Fruit fly (Drosophila melanogaster) whole organism, pupa: Measurements from ENCODE around the gene CG15263.

ENCODE experiments used
- CG10348 ChIP-seq: fragments of 200-800 bp; sonication (Bioruptor generic); IDR thresholded peaks from 2 replicates; pipeline ENCODE4 v1.3.6; 2022; ENCODE audit warnings: missing biosample characterization, missing genetic modification characterization
- CG12605 ChIP-seq: fragments of 200-800 bp; sonication (Bioruptor generic); IDR thresholded peaks from 2 replicates; pipeline ENCODE4 v1.3.6; 2022; ENCODE audit warnings: missing biosample characterization, missing genetic modification characterization
- CG14655 ChIP-seq: fragments of 200-800 bp; sonication (Bioruptor generic); optimal IDR thresholded peaks from 3 replicates; lab custom pipeline; 2017; ENCODE audit warnings: mild to moderate bottlenecking, missing biosample characterization, missing genetic modification reagents, missing genetic modification characterization
- CG15710 ChIP-seq: fragments of 200-800 bp; sonication (Bioruptor generic); optimal IDR thresholded peaks from 2 replicates; lab custom pipeline; 2018; ENCODE audit warnings: missing biosample characterization, mild to moderate bottlenecking, missing genetic modification characterization, moderate library complexity
- CG17806 ChIP-seq: fragments of 200-800 bp; sonication (Bioruptor generic); optimal IDR thresholded peaks from 2 replicates; lab custom pipeline; 2018; ENCODE audit warnings: missing biosample characterization, mild to moderate bottlenecking, missing genetic modification characterization, moderate library complexity
- CG32121 ChIP-seq: fragments of 200-800 bp; sonication (Bioruptor generic); IDR thresholded peaks from 2 replicates; pipeline ENCODE4 v1.3.6; 2022; ENCODE audit warnings: missing biosample characterization, missing genetic modification characterization
- CG34367 ChIP-seq: fragments of 200-800 bp; sonication (Bioruptor generic); optimal IDR thresholded peaks from 2 replicates; lab custom pipeline; 2018; ENCODE audit warnings: missing biosample characterization, mild to moderate bottlenecking, missing genetic modification characterization
- CG4496 ChIP-seq: fragments of 200-800 bp; sonication (Bioruptor generic); IDR thresholded peaks from 3 replicates; pipeline ENCODE4 v1.3.6; 2022; ENCODE audit warnings: missing biosample characterization, missing genetic modification characterization
- CG8159 ChIP-seq: fragments of 200-800 bp; sonication (Bioruptor generic); optimal IDR thresholded peaks from 3 replicates; lab custom pipeline; 2018; ENCODE audit warnings: missing biosample characterization, mild to moderate bottlenecking, missing genetic modification characterization, moderate library complexity
- CG8301 ChIP-seq: fragments of 200-800 bp; sonication (Bioruptor generic); optimal IDR thresholded peaks from 2 replicates; lab custom pipeline; 2018; ENCODE audit warnings: missing biosample characterization, mild to moderate bottlenecking, missing genetic modification characterization
- CG9948 ChIP-seq: fragments of 200-800 bp; sonication (Bioruptor generic); optimal IDR thresholded peaks from 2 replicates; lab custom pipeline; 2018; ENCODE audit warnings: missing biosample characterization, mild to moderate bottlenecking, missing genetic modification characterization, moderate library complexity
- D1 ChIP-seq: fragments of 200-800 bp; sonication (Bioruptor generic); optimal IDR thresholded peaks from 2 replicates; lab custom pipeline; 2018; ENCODE audit warnings: missing biosample characterization, mild to moderate bottlenecking, missing genetic modification characterization, moderate library complexity
- EcR ChIP-seq: fragments of 200-800 bp; sonication (Bioruptor generic); optimal IDR thresholded peaks from 3 replicates; lab custom pipeline; 2019; ENCODE audit warnings: missing biosample characterization, missing genetic modification characterization, mild to moderate bottlenecking, moderate library complexity, missing genetic modification reagents
- Ets98B ChIP-seq: fragments of 200-800 bp; sonication (Bioruptor generic); IDR thresholded peaks from 2 replicates; pipeline ENCODE4 v1.3.6; 2022; ENCODE audit warnings: missing biosample characterization, missing genetic modification characterization
- Pif1A ChIP-seq: fragments of 200-800 bp; sonication (Bioruptor generic); optimal IDR thresholded peaks from 3 replicates; lab custom pipeline; 2016; ENCODE audit warnings: missing biosample characterization, missing genetic modification characterization
- Pif1B ChIP-seq: fragments of 200-800 bp; sonication (Bioruptor generic); optimal IDR thresholded peaks from 3 replicates; lab custom pipeline; 2016; ENCODE audit warnings: missing biosample characterization, missing genetic modification characterization
- Snoo ChIP-seq: fragments of 200-800 bp; sonication (Bioruptor generic); optimal IDR thresholded peaks from 3 replicates; lab custom pipeline; 2017; ENCODE audit warnings: missing biosample characterization, mild to moderate bottlenecking, missing genetic modification characterization, inconsistent platforms
- fd96Ca ChIP-seq: fragments of 200-800 bp; sonication (Bioruptor generic); IDR thresholded peaks from 3 replicates; pipeline ENCODE4 v1.3.6; 2022; ENCODE audit warnings: missing biosample characterization, missing genetic modification characterization
- gl ChIP-seq: fragments of 200-800 bp; sonication (Bioruptor generic); optimal IDR thresholded peaks from 2 replicates; lab custom pipeline; 2018; ENCODE audit warnings: missing biosample characterization, mild to moderate bottlenecking, missing genetic modification characterization

CG15263 gene

dm6 chr2L:15301841-15302240 lies 17.0 kb downstream of the CG15263 start:
- TF ChIP-seq EcR (peak; percentile 83), D1 (tag; lab: Kevin White, UChicago) (no peak)
- TF ChIP-seq, all 21 proteins: peak for 1

DNA sequence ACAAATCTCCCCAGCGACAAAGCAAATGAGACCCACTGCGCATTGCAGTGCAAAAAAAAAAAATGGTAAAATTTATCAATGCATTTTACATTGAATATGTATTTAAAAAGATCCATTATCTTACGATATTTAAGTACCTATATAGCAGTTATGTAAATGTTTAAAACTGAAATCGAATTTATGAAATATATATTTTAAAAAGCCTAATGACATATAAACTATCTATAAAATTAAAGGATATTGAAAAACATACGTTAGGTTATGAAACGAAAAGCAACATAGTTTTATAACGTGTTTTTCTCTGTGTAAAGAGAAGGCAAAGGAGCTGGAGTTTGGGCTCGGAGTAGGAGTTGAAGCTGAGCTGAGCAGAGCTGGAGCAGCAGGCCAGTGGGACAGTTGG lies 19.6 kb downstream of the CG15263 start:
- peak; percentile 67 for TF ChIP-seq CG14655
- TF ChIP-seq Snoo (tag; lab: Kevin White, UChicago) = peak; percentile 22
- peak; percentile 66 for TF ChIP-seq CG9948 (tag; lab: Kevin White, UChicago)
- no peak for TF ChIP-seq fd96Ca
- TF ChIP-seq gl = no peak
- peak; percentile 25 for TF ChIP-seq CG34367 (tag; lab: Kevin White, UChicago)
- TF ChIP-seq EcR = no peak
- TF ChIP-seq CG8301 = peak; percentile 68
- TF ChIP-seq CG17806 = peak; percentile 59
- no peak for TF ChIP-seq CG12605 (GFP tag; lab: Robert Waterston, UW)
- TF ChIP-seq CG32121 (GFP tag; lab: Robert Waterston, UW) = 0 out of 2 replicates have a peak, but pooled peaks have one; percentile 26
- TF ChIP-seq CG8159 (tag; lab: Kevin White, UChicago) = peak; percentile 71
- TF ChIP-seq Pif1B (GFP tag; lab: Kevin White, UChicago) = peak; percentile 40
- peak; percentile 41 for TF ChIP-seq D1 (tag; lab: Kevin White, UChicago)
- TF ChIP-seq CG15710 = peak; percentile 44
- TF ChIP-seq Pif1A = peak; percentile 29

DNA sequence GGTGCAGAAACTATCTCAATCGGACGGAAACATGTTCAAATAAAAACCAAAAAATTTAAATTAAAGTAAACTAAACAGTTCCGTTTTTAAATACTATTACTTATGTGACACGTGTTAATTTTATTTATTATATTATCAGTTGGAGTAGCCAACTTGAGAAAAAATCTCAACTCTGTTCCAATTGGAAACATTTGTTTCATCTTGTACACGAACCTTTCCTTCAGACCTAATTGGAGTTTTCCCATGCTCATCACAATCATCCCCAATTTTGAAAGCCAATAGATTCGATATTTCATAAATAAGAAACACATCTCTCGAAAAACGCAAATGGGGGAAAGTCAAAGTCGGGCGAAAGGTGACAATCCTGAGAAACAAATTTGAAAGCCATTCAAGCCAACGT lies 22.0 kb downstream of the CG15263 start:
- TF ChIP-seq CG15710 = no peak
- no peak for TF ChIP-seq CG14655
- TF ChIP-seq CG4496 (GFP tag; lab: Robert Waterston, UW) = no peak
- no peak for TF ChIP-seq Pif1A
- TF ChIP-seq, all 21 proteins: peak for 0

- TF ChIP-seq Snoo (tag; lab: Kevin White, UChicago) (no peak), CG12605 (GFP tag; lab: Robert Waterston, UW) (no peak), CG8159 (tag; lab: Kevin White, UChicago) (peak; percentile 23), EcR (no peak), CG34367 (tag; lab: Kevin White, UChicago) (no peak), Ets98B (GFP tag; lab: Robert Waterston, UW) (no peak), CG14655 (peak; percentile 21)
These were observed 30.1 kb downstream of the CG15263 start for dm6 chr2L:15314903-15315302.

dm6 chr2L:15316410-15316809 lies 31.6 kb downstream of the CG15263 start:
- no peak for TF ChIP-seq CG4496 (GFP tag; lab: Robert Waterston, UW)
- TF ChIP-seq EcR = no peak
- TF ChIP-seq CG8159 (tag; lab: Kevin White, UChicago) = no peak
- TF ChIP-seq Pif1B (GFP tag; lab: Kevin White, UChicago) = no peak
- TF ChIP-seq CG32121 (GFP tag; lab: Robert Waterston, UW) = no peak

DNA sequence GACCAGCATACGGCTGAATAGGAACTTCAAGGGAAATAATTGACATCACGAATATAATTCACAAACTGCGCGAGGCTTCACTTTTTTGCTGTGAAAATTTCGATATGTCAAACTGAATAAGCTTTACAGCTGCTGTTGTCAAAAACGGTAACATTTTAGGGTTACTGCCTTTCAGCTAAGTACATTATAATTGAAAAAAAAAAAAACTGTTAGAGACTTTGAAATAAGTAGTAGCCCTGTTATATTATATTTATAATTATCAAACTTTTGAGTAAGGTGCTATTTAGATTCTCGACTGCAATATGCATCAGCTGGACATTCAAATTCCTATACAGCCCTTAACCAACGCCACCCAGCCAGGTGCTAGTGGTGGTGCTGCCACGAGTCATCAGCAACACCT lies 34.0 kb downstream of the CG15263 start, which contains the start of gene nht:
Gene nht (minus strand): TSS at position 101 of the 400 bp plus-strand sequence.
- TF ChIP-seq CG15710 = no peak

- TF ChIP-seq CG4496 (GFP tag; lab: Robert Waterston, UW) (no peak), EcR (no peak), CG14655 (no peak), CG17806 (no peak), CG34367 (tag; lab: Kevin White, UChicago) (no peak), Pif1A (no peak), CG8159 (tag; lab: Kevin White, UChicago) (no peak), CG15710 (no peak), CG12605 (GFP tag; lab: Robert Waterston, UW) (no peak)
These were observed 34.4 kb downstream of the CG15263 start for dm6 chr2L:15319208-15319607.

- TF ChIP-seq gl (no peak), CG14655 (no peak), CG8301 (no peak), CG4496 (GFP tag; lab: Robert Waterston, UW) (no peak), CG9948 (tag; lab: Kevin White, UChicago) (no peak), CG10348 (GFP tag; lab: Robert Waterston, UW) (no peak), CG17806 (no peak)
- TF ChIP-seq, all 21 proteins: peak for 0
These were observed 35.1 kb downstream of the CG15263 start for dm6 chr2L:15319874-15320273.

- TF ChIP-seq CG32121 (GFP tag; lab: Robert Waterston, UW) (no peak), CG14655 (peak; percentile 61), D1 (tag; lab: Kevin White, UChicago) (no peak), Ets98B (GFP tag; lab: Robert Waterston, UW) (0 out of 2 replicates have a peak, but pooled peaks have one; percentile 20), CG8301 (peak; percentile 60), CG9948 (tag; lab: Kevin White, UChicago) (peak; percentile 6), CG8159 (tag; lab: Kevin White, UChicago) (peak; percentile 23)
- TF ChIP-seq, all 21 proteins: peak for 5
These were observed 36.6 kb downstream of the CG15263 start for dm6 chr2L:15321408-15321807.
